Worm (Caenorhabditis elegans): ENCODE data around the gene srh-154.

- TF ChIP-seq saeg-2 (GFP tag; IDR thresholded peaks at IDR 0.05) (no peak), arid-1 (GFP tag; conservative IDR thresholded peaks at IDR 0.05) (no peak), hif-1 (tag; optimal IDR thresholded peaks at IDR 0.05) (no peak), pha-4 (GFP tag; IDR thresholded peaks at IDR 0.05) (no peak), pha-4 (tag; optimal IDR thresholded peaks at IDR 0.05) (no peak), jun-1 (tag; optimal IDR thresholded peaks at IDR 0.05) (no peak), mxl-2 (GFP tag; conservative IDR thresholded peaks at IDR 0.05) (no peak), nhr-77 (tag; optimal IDR thresholded peaks at IDR 0.05) (no peak), spr-1 (tag; optimal IDR thresholded peaks at IDR 0.05) (no peak), lin-13 (GFP tag; optimal IDR thresholded peaks at IDR 0.05) (no peak), pqm-1 (tag; optimal IDR thresholded peaks at IDR 0.05) (no peak), nhr-28 (tag; optimal IDR thresholded peaks at IDR 0.05) (no peak)
Observed at ce11 chrV:17471564-17471963, 32.1 kb downstream of the srh-154 start, which contains the start of gene srh-235.

All from whole organism, L4 larva.